Worm (Caenorhabditis elegans): ENCODE results near the gene dnc-4.

- TF ChIP-seq nhr-76 (tag; optimal IDR thresholded peaks at IDR 0.05) (no peak), ceh-16 (tag; optimal IDR thresholded peaks at IDR 0.05) (no peak)
These were observed 35.8 kb downstream of the dnc-4 start for ce11 chrIV:7983728-7984346.

Data from whole organism, L3 larva.